Worm (Caenorhabditis elegans): ENCODE data around the gene Y75B8A.18.

Gene Y75B8A.18

DNA sequence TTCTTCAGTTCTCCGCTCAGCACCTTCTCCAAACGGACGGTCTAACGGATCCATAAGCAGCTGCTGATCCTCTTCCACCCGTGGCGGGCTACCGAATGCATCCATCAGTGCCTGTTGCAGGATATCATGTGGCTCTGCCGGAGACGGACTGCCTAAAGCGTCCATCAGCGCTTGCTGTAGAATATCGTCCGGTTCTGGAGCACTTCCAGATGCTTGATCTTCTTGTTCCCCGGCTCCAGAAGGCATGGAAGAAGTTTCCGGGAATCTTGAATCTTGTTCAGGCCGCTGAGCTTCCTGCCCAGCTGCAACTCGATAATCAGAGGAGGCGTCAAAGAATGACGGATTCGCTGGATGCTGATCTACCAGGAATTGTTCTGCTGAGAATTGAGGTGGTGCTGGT lies 20.8 kb downstream of the Y75B8A.18 start:
- TF ChIP-seq hmg-11 (tag; optimal IDR thresholded peaks at IDR 0.05) (no peak), nhr-76 (tag; optimal IDR thresholded peaks at IDR 0.05) (no peak), lin-39 (tag; optimal IDR thresholded peaks at IDR 0.05) (no peak), elt-1 (tag; optimal IDR thresholded peaks at IDR 0.05) (no peak), daf-12 (tag; optimal IDR thresholded peaks at IDR 0.05) (no peak), elt-2 (tag; optimal IDR thresholded peaks at IDR 0.05) (no peak), ama-1 (optimal IDR thresholded peaks at IDR 0.05) (no peak)

DNA sequence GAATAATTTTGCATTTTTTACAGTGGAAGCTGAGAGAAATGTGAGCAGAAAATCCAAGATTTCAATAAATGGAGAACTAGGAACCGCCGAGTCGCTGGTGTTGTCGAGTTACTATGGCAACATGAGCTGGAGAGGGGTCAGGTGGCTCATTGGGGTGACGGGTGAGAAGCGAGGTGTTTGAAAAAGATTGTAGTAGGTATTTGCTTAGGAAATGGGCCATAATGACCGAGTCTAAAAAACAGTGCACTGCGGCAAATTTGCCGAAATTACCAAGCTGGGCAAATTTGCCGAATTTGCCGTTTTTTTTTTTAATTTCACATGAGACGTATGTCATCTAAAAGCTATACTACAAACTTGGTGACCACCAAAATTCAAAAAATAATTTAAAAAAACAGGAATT lies 23.6 kb downstream of the Y75B8A.18 start, which contains the start of gene osm-12:
TSS of gene osm-12 (minus strand) at position 101 of the 400 bp plus-strand sequence.
- TF ChIP-seq egl-27 (tag; optimal IDR thresholded peaks at IDR 0.05) (no peak), elt-1 (tag; optimal IDR thresholded peaks at IDR 0.05) (no peak), elt-2 (tag; optimal IDR thresholded peaks at IDR 0.05) (no peak), snpc-4 (tag; optimal IDR thresholded peaks at IDR 0.05) (no peak), unc-62 (GFP tag; optimal IDR thresholded peaks at IDR 0.05) (no peak), nhr-67 (tag; optimal IDR thresholded peaks at IDR 0.05) (no peak), ama-1 (optimal IDR thresholded peaks at IDR 0.05) (no peak), nhr-25 (tag; optimal IDR thresholded peaks at IDR 0.05) (no peak), nhr-43 (tag; optimal IDR thresholded peaks at IDR 0.05; ENCODE audit: poor library complexity, severe bottlenecking) (no peak), lin-39 (tag; optimal IDR thresholded peaks at IDR 0.05) (no peak), egl-5 (tag; optimal IDR thresholded peaks at IDR 0.05) (no peak), ceh-9 (tag; optimal IDR thresholded peaks at IDR 0.05) (no peak), lsy-12 (tag; optimal IDR thresholded peaks at IDR 0.05) (no peak), lin-15B (tag; optimal IDR thresholded peaks at IDR 0.05) (no peak), nhr-11 (tag; optimal IDR thresholded peaks at IDR 0.05) (no peak), hmg-11 (tag; optimal IDR thresholded peaks at IDR 0.05) (no peak)

DNA sequence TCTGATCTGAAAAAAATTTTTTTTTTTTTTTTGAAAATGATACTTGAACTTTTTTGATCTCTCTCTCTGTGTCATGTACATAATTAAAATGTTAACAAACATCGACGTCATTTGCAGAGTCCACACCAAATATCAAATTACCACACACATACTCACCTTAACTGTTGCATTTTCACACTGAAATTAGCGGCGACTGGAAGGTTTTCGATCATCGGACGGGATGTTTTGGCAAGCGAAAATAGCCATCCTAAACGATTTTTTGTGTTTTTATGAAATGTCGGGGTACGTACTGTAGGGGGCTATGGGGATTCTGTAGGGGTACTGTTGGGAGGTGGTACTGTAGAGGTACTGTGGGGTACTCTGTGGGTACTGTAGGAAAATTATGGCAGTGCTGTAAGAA lies 27.9 kb downstream of the Y75B8A.18 start:
- TF ChIP-seq nhr-237 (tag; optimal IDR thresholded peaks at IDR 0.05) = no peak
- no peak for TF ChIP-seq ztf-4 (tag; optimal IDR thresholded peaks at IDR 0.05)
- TF ChIP-seq ZK546.5 (tag; optimal IDR thresholded peaks at IDR 0.05) = no peak
- no peak for TF ChIP-seq nhr-12 (tag; optimal IDR thresholded peaks at IDR 0.05)
- no peak for TF ChIP-seq elt-1 (tag; optimal IDR thresholded peaks at IDR 0.05)
- no peak for TF ChIP-seq lsy-12 (tag; optimal IDR thresholded peaks at IDR 0.05)
- no peak for TF ChIP-seq nhr-25 (tag; optimal IDR thresholded peaks at IDR 0.05)
- TF ChIP-seq fos-1 (tag; optimal IDR thresholded peaks at IDR 0.05) = no peak
- TF ChIP-seq nfya-1 (tag; optimal IDR thresholded peaks at IDR 0.05; ENCODE audit: insufficient read depth) = no peak
- TF ChIP-seq fkh-2 (tag; optimal IDR thresholded peaks at IDR 0.05) = no peak
- TF ChIP-seq nhr-28 (tag; optimal IDR thresholded peaks at IDR 0.05) = no peak
- TF ChIP-seq elt-2 (tag; optimal IDR thresholded peaks at IDR 0.05) = no peak
- no peak for TF ChIP-seq skn-1 (tag; optimal IDR thresholded peaks at IDR 0.05)
- no peak for TF ChIP-seq ceh-9 (tag; optimal IDR thresholded peaks at IDR 0.05)

DNA sequence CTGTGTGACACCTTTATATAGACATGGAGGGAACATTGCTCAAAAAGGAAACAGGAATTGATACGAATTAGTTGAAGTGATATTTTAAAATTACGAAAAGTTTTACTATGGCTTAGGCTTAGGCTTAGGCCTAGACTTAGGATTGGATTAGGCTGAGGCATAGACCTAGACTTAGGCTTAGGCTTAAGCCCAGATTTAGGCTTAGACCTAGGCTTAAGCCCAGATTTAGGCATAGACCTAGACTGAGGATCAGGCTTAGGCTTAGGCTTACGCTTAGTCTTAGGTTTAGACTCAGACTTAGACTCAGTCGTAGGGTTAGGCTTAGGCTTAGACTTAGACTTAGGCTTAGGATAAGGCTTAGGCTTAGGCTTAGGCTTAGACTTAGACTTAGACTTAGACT lies 30.0 kb downstream of the Y75B8A.18 start:
- TF ChIP-seq fkh-10 (GFP tag; optimal IDR thresholded peaks at IDR 0.05) (no peak), nhr-23 (tag; optimal IDR thresholded peaks at IDR 0.05) (no peak), aly-2 (tag; optimal IDR thresholded peaks at IDR 0.05) (no peak), nhr-28 (tag; optimal IDR thresholded peaks at IDR 0.05) (no peak), unc-39 (tag; optimal IDR thresholded peaks at IDR 0.05) (no peak), eor-1 (tag; optimal IDR thresholded peaks at IDR 0.05) (no peak), snpc-4 (tag; optimal IDR thresholded peaks at IDR 0.05) (no peak), elt-1 (tag; optimal IDR thresholded peaks at IDR 0.05) (no peak), daf-12 (tag; optimal IDR thresholded peaks at IDR 0.05) (no peak), ama-1 (optimal IDR thresholded peaks at IDR 0.05) (no peak), nhr-76 (tag; optimal IDR thresholded peaks at IDR 0.05) (no peak), ceh-82 (tag; optimal IDR thresholded peaks at IDR 0.05) (no peak)

DNA sequence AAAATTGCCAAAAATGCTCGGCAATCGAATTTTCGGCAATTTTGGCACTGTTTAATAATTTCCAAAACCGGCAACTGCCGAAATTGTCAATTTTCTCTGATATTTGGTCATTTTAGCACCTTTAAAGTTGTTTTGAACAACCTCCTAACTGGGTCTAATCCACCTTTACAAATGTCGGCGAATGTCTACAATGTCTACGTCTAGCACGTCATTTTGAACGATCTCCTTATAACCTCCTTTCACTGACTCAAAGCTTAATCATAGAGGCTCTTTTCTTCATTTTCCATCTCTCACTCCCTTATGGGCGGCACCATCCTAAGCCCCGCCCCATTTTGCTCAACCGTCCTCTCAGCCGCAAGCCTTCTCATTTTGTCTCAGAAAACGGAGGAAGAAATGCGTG lies 31.8 kb downstream of the Y75B8A.18 start, which contains the start of gene Y75B8A.44:
TSS of gene Y75B8A.44 (plus strand) at position 301 of the 400 bp plus-strand sequence.
- TF ChIP-seq ztf-4 (tag; optimal IDR thresholded peaks at IDR 0.05) (no peak), mdl-1 (tag; optimal IDR thresholded peaks at IDR 0.05) (no peak), fkh-10 (GFP tag; optimal IDR thresholded peaks at IDR 0.05) (no peak), nhr-23 (tag; optimal IDR thresholded peaks at IDR 0.05) (no peak), lsy-12 (tag; optimal IDR thresholded peaks at IDR 0.05) (no peak), nhr-11 (tag; optimal IDR thresholded peaks at IDR 0.05) (no peak), sea-2 (GFP tag; optimal IDR thresholded peaks at IDR 0.05) (no peak), fkh-2 (tag; optimal IDR thresholded peaks at IDR 0.05) (no peak)
